Worm (Caenorhabditis elegans): ENCODE measurements around the gene F13A7.11.
"Not testable (repeated sequence)": the region's sequence is repeated elsewhere in the genome, so short reads cannot be mapped to it uniquely, and the experiment has no call there.

- TF ChIP-seq aha-1 (tag; optimal IDR thresholded peaks at IDR 0.05); nhr-28 (tag; optimal IDR thresholded peaks at IDR 0.05); ces-1 (GFP tag; optimal IDR thresholded peaks at IDR 0.05): not testable (repeated sequence)
Observed at ce11 chrV:16383729-16384128, 11.4 kb downstream of the F13A7.11 start, which contains the start of gene F13A7.7.

Measured in whole organism, L1 larva.